Fruit fly (Drosophila melanogaster): Measurements from ENCODE around the gene RNaseX25.
A peak's percentile ranks its signal among the peaks of the same experiment; 100 is the strongest.

The RNaseX25 gene

DNA sequence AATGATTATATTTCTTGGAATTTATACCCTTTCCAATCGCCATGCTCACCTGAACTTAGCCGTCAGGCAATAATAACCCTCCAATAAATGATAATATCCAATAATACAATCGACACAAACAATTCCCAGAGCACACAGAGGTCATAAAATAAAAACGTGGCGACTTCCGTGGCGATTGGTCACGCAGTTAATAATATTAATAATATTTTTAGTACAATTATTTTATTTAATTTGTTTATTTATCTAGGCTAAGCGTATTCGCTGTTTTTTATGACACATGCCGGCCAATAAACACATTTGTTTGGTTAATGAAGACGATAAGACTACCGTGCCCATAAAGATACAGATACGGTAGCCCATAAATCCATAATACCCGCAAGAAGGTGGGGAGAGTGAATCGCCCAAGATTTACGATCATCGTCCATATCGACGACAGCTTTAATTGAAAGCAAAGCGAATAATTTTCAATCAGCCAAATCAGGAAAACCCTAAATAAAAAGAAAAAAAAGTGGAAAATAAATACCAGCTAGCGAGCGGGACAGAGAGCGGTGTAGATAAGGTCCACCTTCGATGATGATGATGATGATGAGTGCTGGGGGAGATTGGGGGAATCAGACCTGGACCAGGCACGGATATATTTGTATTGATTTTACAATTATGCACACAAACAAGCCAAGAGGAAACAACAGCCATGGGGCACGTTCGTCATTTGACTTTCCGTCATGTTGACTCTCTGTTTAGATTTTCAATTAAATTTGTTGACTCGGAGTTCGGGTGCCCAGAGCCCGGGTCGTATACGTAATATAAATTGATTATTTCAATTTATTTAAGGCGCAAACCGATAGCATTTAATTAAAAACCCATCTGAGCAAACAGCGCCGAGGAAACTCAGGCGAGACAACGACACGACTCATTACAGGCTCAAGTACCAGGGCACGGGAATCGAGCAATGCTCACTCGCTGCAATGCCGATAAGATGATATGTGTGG, 9.4 kb upstream of the RNaseX25 start:
- TF ChIP-seq CG33017 (tag; optimal IDR thresholded peaks at IDR 0.05): peak; percentile 66
- peak; percentile 8 for TF ChIP-seq tj (GFP tag; optimal IDR thresholded peaks at IDR 0.05)
- no peak for TF ChIP-seq CG1620 (GFP tag; optimal IDR thresholded peaks at IDR 0.05)
- TF ChIP-seq CG14711 (tag; optimal IDR thresholded peaks at IDR 0.05): peak; percentile 25
- TF ChIP-seq pad (GFP tag; optimal IDR thresholded peaks at IDR 0.05): peak; percentile 22
- TF ChIP-seq CG5204 (GFP tag; optimal IDR thresholded peaks at IDR 0.05): no peak
- TF ChIP-seq kay (GFP tag; ENCODE audit: borderline replicate concordance): peak; percentile 78
- peak; percentile 22 for TF ChIP-seq CG11617 (GFP tag; optimal IDR thresholded peaks at IDR 0.05)
- TF ChIP-seq cnc (optimal IDR thresholded peaks at IDR 0.05): no peak
- peak; percentile 75 for TF ChIP-seq CG7045 (GFP tag; optimal IDR thresholded peaks at IDR 0.05)
- peak; percentile 51 for TF ChIP-seq CG7101 (tag; optimal IDR thresholded peaks at IDR 0.05)
- TF ChIP-seq cic (GFP tag; optimal IDR thresholded peaks at IDR 0.05): peak; percentile 56
- TF ChIP-seq Clk (GFP tag; optimal IDR thresholded peaks at IDR 0.05): peak; percentile 13
- peak; percentile 62 for TF ChIP-seq CG12768 (GFP tag; optimal IDR thresholded peaks at IDR 0.05)
- no peak for TF ChIP-seq Mnt (GFP tag; optimal IDR thresholded peaks at IDR 0.05)

DNA sequence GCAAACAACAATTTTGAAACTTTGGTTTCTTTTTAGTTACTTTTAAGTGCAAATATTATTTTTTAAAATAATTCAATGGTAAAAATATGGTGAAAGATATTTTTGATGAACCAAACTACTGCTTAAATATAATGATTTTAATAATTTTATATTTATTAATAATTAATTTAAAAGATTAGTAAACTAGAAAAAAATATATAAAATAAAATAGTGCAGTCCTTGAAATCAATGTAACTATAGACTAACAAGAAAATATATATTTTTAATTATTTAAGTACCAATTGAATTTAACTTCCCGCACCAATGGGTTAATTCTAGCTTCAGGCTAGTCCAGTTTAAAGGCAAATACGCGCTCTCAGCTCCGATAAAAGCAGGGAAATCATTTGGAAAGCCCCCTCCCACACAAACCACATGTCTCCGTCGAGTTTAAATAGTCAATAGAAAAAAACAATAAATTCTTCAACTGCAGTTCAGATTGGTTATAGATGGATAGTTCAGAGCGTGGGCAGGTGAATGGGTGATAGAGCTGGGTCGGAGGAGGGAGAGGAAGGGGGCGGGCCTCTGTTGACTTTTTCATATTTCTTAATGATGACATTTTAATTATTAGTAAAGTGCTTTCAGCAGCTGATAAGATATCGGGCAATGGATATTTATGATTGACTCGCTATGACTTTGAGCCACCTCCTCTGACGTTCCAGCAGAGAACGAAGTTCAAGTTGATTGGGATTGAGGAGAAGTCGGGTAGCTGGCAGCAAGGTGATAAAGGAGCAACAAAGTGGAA, 8.2 kb upstream of the RNaseX25 start:
- no peak for TF ChIP-seq Clk (GFP tag; optimal IDR thresholded peaks at IDR 0.05)
- peak; percentile 34 for TF ChIP-seq cic (GFP tag; optimal IDR thresholded peaks at IDR 0.05)
- TF ChIP-seq Crg-1 (GFP tag; optimal IDR thresholded peaks at IDR 0.05): no peak
- peak; percentile 1 for TF ChIP-seq Hr96 (GFP tag; optimal IDR thresholded peaks at IDR 0.05)
- peak; percentile 22 for TF ChIP-seq CG11617 (GFP tag; optimal IDR thresholded peaks at IDR 0.05)
- TF ChIP-seq CG12768 (GFP tag; optimal IDR thresholded peaks at IDR 0.05): peak; percentile 60

- no peak for TF ChIP-seq Hr96 (GFP tag; optimal IDR thresholded peaks at IDR 0.05)
- no peak for TF ChIP-seq Mnt (GFP tag; optimal IDR thresholded peaks at IDR 0.05)
- no peak for TF ChIP-seq kay (GFP tag; ENCODE audit: borderline replicate concordance)
- TF ChIP-seq cnc (optimal IDR thresholded peaks at IDR 0.05): no peak
- TF ChIP-seq cic (GFP tag; optimal IDR thresholded peaks at IDR 0.05): no peak
Observed at dm6 chr3L:7963022-7963421, 7.4 kb upstream of the RNaseX25 start.

- no peak for TF ChIP-seq cnc (optimal IDR thresholded peaks at IDR 0.05)
- no peak for TF ChIP-seq CG5204 (GFP tag; optimal IDR thresholded peaks at IDR 0.05)
- TF ChIP-seq CG11617 (GFP tag; optimal IDR thresholded peaks at IDR 0.05): no peak
- no peak for TF ChIP-seq kay (GFP tag; ENCODE audit: borderline replicate concordance)
- TF ChIP-seq tj (GFP tag; optimal IDR thresholded peaks at IDR 0.05): no peak
- no peak for TF ChIP-seq CG12768 (GFP tag; optimal IDR thresholded peaks at IDR 0.05)
- no peak for TF ChIP-seq bab1 (GFP tag; optimal IDR thresholded peaks at IDR 0.05)
- no peak for TF ChIP-seq pad (GFP tag; optimal IDR thresholded peaks at IDR 0.05)
- no peak for TF ChIP-seq CG1620 (GFP tag; optimal IDR thresholded peaks at IDR 0.05)
- no peak for TF ChIP-seq Mnt (GFP tag; optimal IDR thresholded peaks at IDR 0.05)
- no peak for TF ChIP-seq CG7045 (GFP tag; optimal IDR thresholded peaks at IDR 0.05)
- TF ChIP-seq Hr96 (GFP tag; optimal IDR thresholded peaks at IDR 0.05): no peak
- TF ChIP-seq ovo (GFP tag; optimal IDR thresholded peaks at IDR 0.05): no peak
Observed at dm6 chr3L:7963549-7963948, 6.8 kb upstream of the RNaseX25 start.

DNA sequence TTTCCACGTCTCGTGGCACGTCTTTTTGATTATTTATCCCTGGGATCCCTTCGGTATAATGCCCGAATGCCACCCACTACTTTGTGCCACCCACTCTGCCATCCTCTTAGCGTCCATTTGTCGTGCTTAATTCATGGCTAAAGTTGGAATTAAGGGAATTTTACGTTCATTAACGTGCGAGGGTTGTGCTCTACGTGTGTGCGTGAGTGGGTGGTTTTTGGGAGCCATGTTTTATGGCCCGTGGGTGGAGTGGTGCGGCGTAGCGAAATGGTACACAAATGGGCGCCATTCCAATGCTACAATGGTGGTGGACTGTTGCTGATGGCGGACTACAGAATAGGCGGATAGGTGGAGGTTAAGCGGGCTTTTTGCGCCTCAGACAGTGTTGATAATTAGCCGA, 3.2 kb upstream of the RNaseX25 start:
- TF ChIP-seq cnc (optimal IDR thresholded peaks at IDR 0.05) (no peak), CG7045 (GFP tag; optimal IDR thresholded peaks at IDR 0.05) (no peak), bab1 (GFP tag; optimal IDR thresholded peaks at IDR 0.05) (no peak), CG33017 (tag; optimal IDR thresholded peaks at IDR 0.05) (no peak), cic (GFP tag; optimal IDR thresholded peaks at IDR 0.05) (no peak), Clk (GFP tag; optimal IDR thresholded peaks at IDR 0.05) (no peak), kay (GFP tag; ENCODE audit: borderline replicate concordance) (no peak), CG11617 (GFP tag; optimal IDR thresholded peaks at IDR 0.05) (no peak), CG5204 (GFP tag; optimal IDR thresholded peaks at IDR 0.05) (no peak), CG12768 (GFP tag; optimal IDR thresholded peaks at IDR 0.05) (no peak), tj (GFP tag; optimal IDR thresholded peaks at IDR 0.05) (no peak), Hr96 (GFP tag; optimal IDR thresholded peaks at IDR 0.05) (no peak), Mnt (GFP tag; optimal IDR thresholded peaks at IDR 0.05) (no peak), pad (GFP tag; optimal IDR thresholded peaks at IDR 0.05) (no peak)

dm6 chr3L:7968422-7969030, 1.9 kb upstream of the RNaseX25 start:
- no peak for TF ChIP-seq ovo (GFP tag; optimal IDR thresholded peaks at IDR 0.05)
- TF ChIP-seq Clk (GFP tag; optimal IDR thresholded peaks at IDR 0.05): no peak
- no peak for TF ChIP-seq bab1 (GFP tag; optimal IDR thresholded peaks at IDR 0.05)
- no peak for TF ChIP-seq tj (GFP tag; optimal IDR thresholded peaks at IDR 0.05)
- TF ChIP-seq Mnt (GFP tag; optimal IDR thresholded peaks at IDR 0.05): no peak
- no peak for TF ChIP-seq CG7045 (GFP tag; optimal IDR thresholded peaks at IDR 0.05)
- TF ChIP-seq CG12768 (GFP tag; optimal IDR thresholded peaks at IDR 0.05): no peak
- no peak for TF ChIP-seq CG14711 (tag; optimal IDR thresholded peaks at IDR 0.05)
